Worm (Caenorhabditis elegans): ENCODE results near the gene igcm-2.

- TF ChIP-seq ama-1 (optimal IDR thresholded peaks at IDR 0.05) (no peak), ceh-82 (tag; optimal IDR thresholded peaks at IDR 0.05) (no peak)
These were observed 39.1 kb upstream of the igcm-2 start, which contains the start of gene ctsa-2 for ce11 chrX:6430510-6430909.
